Worm (Caenorhabditis elegans): ENCODE data around the gene nhr-133.

ce11 chrV:2181738-2182137, 30.2 kb downstream of the nhr-133 start, which contains the start of gene srbc-16:
- TF ChIP-seq elt-1 (tag; optimal IDR thresholded peaks at IDR 0.05; ENCODE audit: borderline replicate concordance, insufficient read depth) = no peak
- TF ChIP-seq lin-13 (tag; optimal IDR thresholded peaks at IDR 0.05) = no peak
- TF ChIP-seq blmp-1 (tag; optimal IDR thresholded peaks at IDR 0.05) = no peak
- no peak for TF ChIP-seq nhr-76 (tag; optimal IDR thresholded peaks at IDR 0.05)
- TF ChIP-seq mep-1 (tag; optimal IDR thresholded peaks at IDR 0.05) = no peak
- TF ChIP-seq nhr-28 (tag; optimal IDR thresholded peaks at IDR 0.05) = no peak
- no peak for TF ChIP-seq snpc-4 (tag; optimal IDR thresholded peaks at IDR 0.05)
- no peak for TF ChIP-seq ztf-11 (tag; optimal IDR thresholded peaks at IDR 0.05)
- no peak for TF ChIP-seq lin-32 (GFP tag; optimal IDR thresholded peaks at IDR 0.05)
- TF ChIP-seq unc-120 (tag; optimal IDR thresholded peaks at IDR 0.05; ENCODE audit: poor library complexity, severe bottlenecking) = no peak
- TF ChIP-seq nhr-237 (tag; optimal IDR thresholded peaks at IDR 0.05) = no peak
- no peak for TF ChIP-seq ces-1 (GFP tag; optimal IDR thresholded peaks at IDR 0.05)
- no peak for TF ChIP-seq unc-62 (GFP tag; optimal IDR thresholded peaks at IDR 0.05)

Measured in whole organism, mixed stage, embryonic.